Worm (Caenorhabditis elegans) whole organism, young adult: ENCODE measurements around the gene F32D8.3.
A peak's percentile ranks its signal among the peaks of the same experiment; 100 is the strongest.

Experiments used
- B0019.2 ChIP-seq: fragments of 200-800 bp; sonication (Bioruptor generic); conservative IDR thresholded peaks from 2 replicates; pipeline ENCODE4 v1.3.6; 2022; ENCODE audit warnings: missing genetic modification reagents, missing genetic modification characterization, missing compliant biosample characterization
- D2030.7 ChIP-seq: fragments of 200-800 bp; sonication (Bioruptor generic); IDR thresholded peaks from 2 replicates; pipeline ENCODE4 v1.3.6; 2022; ENCODE audit warnings: missing genetic modification reagents, missing genetic modification characterization, missing compliant biosample characterization
- F22D6.2 ChIP-seq: sonication (generic microtip); optimal IDR thresholded peaks from 2 replicates; lab custom pipeline; 2016; ENCODE audit warnings: mild to moderate bottlenecking, missing genetic modification characterization, missing compliant biosample characterization
- F49E8.2 ChIP-seq: sonication (generic microtip); optimal IDR thresholded peaks from 3 replicates; lab custom pipeline; 2017; ENCODE audit warnings: missing genetic modification characterization, mild to moderate bottlenecking, missing compliant biosample characterization, antibody characterized with exemption, moderate library complexity; ENCODE audit not compliant: insufficient read depth
- F57A8.1 ChIP-seq: fragments of 200-800 bp; sonication (Bioruptor generic); optimal IDR thresholded peaks from 2 replicates; lab custom pipeline; 2018; ENCODE audit warnings: mild to moderate bottlenecking, missing genetic modification characterization, moderate library complexity, missing compliant biosample characterization
- F57C9.4 ChIP-seq: sonication (generic microtip); optimal IDR thresholded peaks from 2 replicates; lab custom pipeline; 2017; ENCODE audit warnings: mild to moderate bottlenecking, missing genetic modification characterization, missing compliant biosample characterization
- K12H6.12 ChIP-seq: fragments of 200-800 bp; sonication (Bioruptor generic); optimal IDR thresholded peaks from 2 replicates; lab custom pipeline; 2018; ENCODE audit warnings: mild to moderate bottlenecking, missing genetic modification characterization, missing compliant biosample characterization
- T26A5.8 ChIP-seq: sonication (generic microtip); optimal IDR thresholded peaks from 2 replicates; lab custom pipeline; 2016; ENCODE audit warnings: missing genetic modification characterization, missing compliant biosample characterization
- Y53G8AR.9 ChIP-seq: fragments of 200-800 bp; sonication (Bioruptor generic); conservative IDR thresholded peaks from 2 replicates; pipeline ENCODE4 v1.3.6; 2022; ENCODE audit warnings: missing genetic modification reagents, missing genetic modification characterization, missing compliant biosample characterization
- Y95B8A.8 ChIP-seq: fragments of 200-800 bp; sonication (Bioruptor generic); IDR thresholded peaks from 2 replicates; pipeline ENCODE4 v1.3.6; 2022; ENCODE audit warnings: missing genetic modification reagents, missing genetic modification characterization, missing compliant biosample characterization
- ZK185.1 ChIP-seq: sonication (generic microtip); optimal IDR thresholded peaks from 2 replicates; lab custom pipeline; 2016; ENCODE audit warnings: mild to moderate bottlenecking, missing genetic modification characterization, missing compliant biosample characterization; ENCODE audit not compliant: poor library complexity, severe bottlenecking
- ama-1 ChIP-seq, 3 experiments: fragments of 150-350 bp in 1 of 3; sonication (generic microtip) in 2 of 3; optimal IDR thresholded peaks; 2 replicates each; lab custom pipeline; 2014 to 2018; ENCODE audit warnings: missing biosample characterization in 2 of 3, missing genetic modification characterization in 2 of 3, missing genetic modification reagents in 2 of 3
- bed-1 ChIP-seq: fragments of 200-800 bp; sonication (Bioruptor generic); IDR thresholded peaks from 2 replicates; pipeline ENCODE4 v1.3.6; 2022; ENCODE audit warnings: missing genetic modification reagents, missing genetic modification characterization, missing compliant biosample characterization
- cebp-1 ChIP-seq, 2 experiments: fragments of 200-800 bp in 1 of 2; sonication (Bioruptor generic) in 1 of 2; sonication (generic microtip) in 1 of 2; IDR thresholded peaks in 1 of 2; optimal IDR thresholded peaks in 1 of 2; 2 replicates each; pipeline versions ENCODE4 v1.3.6 to Lab custom; 2017 to 2022; ENCODE audit warnings: missing compliant biosample characterization in 2 of 2, missing genetic modification characterization in 2 of 2, mild to moderate bottlenecking in 1 of 2, missing genetic modification reagents in 1 of 2, moderate library complexity in 1 of 2
- ceh-27 ChIP-seq: fragments of 200-800 bp; sonication (Bioruptor generic); optimal IDR thresholded peaks from 2 replicates; lab custom pipeline; 2018; ENCODE audit warnings: mild to moderate bottlenecking, missing genetic modification characterization, moderate library complexity, missing compliant biosample characterization
- ceh-58 ChIP-seq: fragments of 200-800 bp; sonication (Bioruptor generic); IDR thresholded peaks from 2 replicates; pipeline ENCODE4 v1.3.6; 2022; ENCODE audit warnings: missing genetic modification characterization, missing compliant biosample characterization
- ceh-91 ChIP-seq: fragments of 200-800 bp; sonication (Bioruptor generic); IDR thresholded peaks from 2 replicates; pipeline ENCODE4 v1.3.6; 2022; ENCODE audit warnings: missing genetic modification reagents, missing genetic modification characterization, missing compliant biosample characterization
- die-1 ChIP-seq: sonication (generic microtip); optimal IDR thresholded peaks from 2 replicates; lab custom pipeline; 2016; ENCODE audit warnings: missing genotype, mild to moderate bottlenecking, missing genetic modification characterization, missing compliant biosample characterization
- dpff-1 ChIP-seq: sonication (generic microtip); optimal IDR thresholded peaks from 2 replicates; lab custom pipeline; 2017; ENCODE audit warnings: mild to moderate bottlenecking, missing genetic modification characterization, missing compliant biosample characterization
- egl-44 ChIP-seq: fragments of 200-800 bp; sonication (Bioruptor generic); IDR thresholded peaks from 2 replicates; pipeline ENCODE4 v1.3.6; 2022; ENCODE audit warnings: missing genetic modification reagents, missing genetic modification characterization, missing compliant biosample characterization
- egrh-3 ChIP-seq: fragments of 200-800 bp; sonication (Bioruptor generic); IDR thresholded peaks from 2 replicates; pipeline ENCODE4 v1.3.6; 2022; ENCODE audit warnings: missing genetic modification reagents, missing genetic modification characterization, missing compliant biosample characterization
- ekl-4 ChIP-seq: fragments of 200-800 bp; sonication (Bioruptor generic); IDR thresholded peaks from 2 replicates; pipeline ENCODE4 v1.3.6; 2022; ENCODE audit warnings: missing genetic modification reagents, missing genetic modification characterization, missing compliant biosample characterization
- hlh-12 ChIP-seq: sonication (generic microtip); optimal IDR thresholded peaks from 2 replicates; lab custom pipeline; 2016; ENCODE audit warnings: missing genetic modification characterization, missing compliant biosample characterization
- hmg-20 ChIP-seq: fragments of 200-800 bp; sonication (Bioruptor generic); IDR thresholded peaks from 2 replicates; pipeline ENCODE4 v1.3.6; 2022; ENCODE audit warnings: missing genetic modification reagents, missing genetic modification characterization, missing compliant biosample characterization
- hrde-1 ChIP-seq: sonication (generic microtip); optimal IDR thresholded peaks from 2 replicates; lab custom pipeline; 2016; ENCODE audit warnings: missing genetic modification characterization, mild to moderate bottlenecking, missing compliant biosample characterization, moderate library complexity, missing genotype, missing genetic modification reagents, borderline replicate concordance
- hsf-1 ChIP-seq: fragments of 200-800 bp; sonication (Bioruptor generic); IDR thresholded peaks from 2 replicates; pipeline ENCODE4 v1.3.6; 2022; ENCODE audit warnings: missing genetic modification reagents, missing genetic modification characterization, missing compliant biosample characterization
- let-607 ChIP-seq, 2 experiments: fragments of 200-800 bp in 1 of 2; sonication (Bioruptor generic) in 1 of 2; sonication (generic microtip) in 1 of 2; optimal IDR thresholded peaks; 2 replicates each; lab custom pipeline; 2016 to 2018; ENCODE audit warnings: mild to moderate bottlenecking in 2 of 2, missing compliant biosample characterization in 2 of 2, missing genetic modification characterization in 2 of 2, moderate library complexity in 2 of 2, missing genotype in 1 of 2
- lin-40 ChIP-seq: sonication (generic microtip); optimal IDR thresholded peaks from 2 replicates; lab custom pipeline; 2016; ENCODE audit warnings: missing genetic modification characterization, mild to moderate bottlenecking, missing compliant biosample characterization, missing genotype, missing genetic modification reagents
- lir-1 ChIP-seq: fragments of 200-800 bp; sonication (Bioruptor generic); conservative IDR thresholded peaks from 2 replicates; pipeline ENCODE4 v1.3.6; 2022; ENCODE audit warnings: missing genetic modification reagents, missing genetic modification characterization, missing compliant biosample characterization
- madf-10 ChIP-seq: sonication (generic microtip); optimal IDR thresholded peaks from 2 replicates; lab custom pipeline; 2016; ENCODE audit warnings: mild to moderate bottlenecking, missing genetic modification characterization, missing compliant biosample characterization
- madf-6 ChIP-seq: fragments of 200-800 bp; sonication (Bioruptor generic); IDR thresholded peaks from 2 replicates; pipeline ENCODE4 v1.3.6; 2022; ENCODE audit warnings: missing genetic modification reagents, missing genetic modification characterization, missing compliant biosample characterization
- nfya-1 ChIP-seq: sonication (generic microtip); optimal IDR thresholded peaks from 2 replicates; lab custom pipeline; 2017; ENCODE audit warnings: antibody characterized with exemption, missing compliant biosample characterization, missing genetic modification characterization, borderline replicate concordance; ENCODE audit not compliant: insufficient read depth
- nhr-27 ChIP-seq: fragments of 200-800 bp; sonication (Bioruptor generic); optimal IDR thresholded peaks from 2 replicates; lab custom pipeline; 2018; ENCODE audit warnings: mild to moderate bottlenecking, missing genetic modification characterization, moderate library complexity, missing compliant biosample characterization
- nhr-80 ChIP-seq: sonication (generic microtip); optimal IDR thresholded peaks from 2 replicates; lab custom pipeline; 2016; ENCODE audit warnings: missing genetic modification characterization, missing compliant biosample characterization
- pha-4 ChIP-seq: fragments of 150-350 bp; sonication (generic microtip); optimal IDR thresholded peaks from 2 replicates; lab custom pipeline; 2014; ENCODE audit warnings: missing biosample characterization, missing genetic modification reagents, missing genetic modification characterization
- rec-8 ChIP-seq, 2 experiments: sonication (generic microtip); optimal IDR thresholded peaks; 2 replicates each; lab custom pipeline; 2016; ENCODE audit warnings: mild to moderate bottlenecking in 2 of 2, missing genetic modification characterization in 2 of 2, missing genetic modification reagents in 2 of 2, missing genotype in 2 of 2, missing biosample characterization in 1 of 2, missing compliant biosample characterization in 1 of 2, moderate library complexity in 1 of 2
- repo-1 ChIP-seq: sonication (generic microtip); optimal IDR thresholded peaks from 2 replicates; lab custom pipeline; 2017; ENCODE audit warnings: mild to moderate bottlenecking, missing genetic modification characterization, missing compliant biosample characterization
- sdz-38 ChIP-seq: sonication (generic microtip); optimal IDR thresholded peaks from 2 replicates; lab custom pipeline; 2016; ENCODE audit warnings: missing genotype, missing genetic modification characterization, missing compliant biosample characterization
- sea-2 ChIP-seq: fragments of 200-800 bp; sonication (Bioruptor generic); IDR thresholded peaks from 2 replicates; pipeline ENCODE4 v1.3.6; 2022; ENCODE audit warnings: missing genetic modification characterization, missing compliant biosample characterization
- snpc-3.4 ChIP-seq: sonication (generic microtip); optimal IDR thresholded peaks from 2 replicates; lab custom pipeline; 2017; ENCODE audit warnings: missing genetic modification characterization, mild to moderate bottlenecking, missing compliant biosample characterization, antibody characterized with exemption, moderate library complexity, missing genotype, missing genetic modification reagents
- somi-1 ChIP-seq: fragments of 200-800 bp; sonication (Bioruptor generic); optimal IDR thresholded peaks from 2 replicates; lab custom pipeline; 2018; ENCODE audit warnings: mild to moderate bottlenecking, missing genetic modification characterization, missing compliant biosample characterization
- tbx-9 ChIP-seq: sonication (generic microtip); optimal IDR thresholded peaks from 2 replicates; lab custom pipeline; 2016; ENCODE audit warnings: borderline replicate concordance, missing genetic modification characterization, inconsistent platforms, missing compliant biosample characterization
- xnd-1 ChIP-seq: sonication (generic microtip); optimal IDR thresholded peaks from 2 replicates; lab custom pipeline; 2016; ENCODE audit warnings: missing genotype, missing genetic modification reagents, missing genetic modification characterization, missing compliant biosample characterization
- ztf-22 ChIP-seq: fragments of 200-800 bp; sonication (Bioruptor generic); optimal IDR thresholded peaks from 2 replicates; lab custom pipeline; 2018; ENCODE audit warnings: mild to moderate bottlenecking, missing genetic modification characterization, moderate library complexity, missing compliant biosample characterization
- ztf-26 ChIP-seq: sonication (generic microtip); optimal IDR thresholded peaks from 2 replicates; lab custom pipeline; 2017; ENCODE audit warnings: missing genetic modification characterization, missing compliant biosample characterization
- ztf-6 ChIP-seq: fragments of 200-800 bp; sonication (Bioruptor generic); IDR thresholded peaks from 2 replicates; pipeline ENCODE4 v1.3.6; 2022; ENCODE audit warnings: missing genetic modification reagents, missing genetic modification characterization, missing compliant biosample characterization

F32D8.3 gene

DNA sequence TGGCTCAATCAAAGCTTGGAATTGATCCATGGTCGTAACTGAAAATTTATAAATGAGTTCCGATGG is 10.3 kb downstream of the F32D8.3 start, which contains the start of gene sec-61.G:
Gene sec-61.G, minus strand, starts transcription at position 38 of the 66 bp plus-strand sequence.
- TF ChIP-seq ceh-58 (no peak), die-1 (tag; lab: Kevin White, UChicago) (no peak), sea-2 (no peak), madf-10 (no peak), egrh-3 (GFP tag; lab: Robert Waterston, UW) (no peak), ceh-91 (GFP tag; lab: Robert Waterston, UW) (no peak), tbx-9 (tag; lab: Kevin White, UChicago) (no peak)

DNA sequence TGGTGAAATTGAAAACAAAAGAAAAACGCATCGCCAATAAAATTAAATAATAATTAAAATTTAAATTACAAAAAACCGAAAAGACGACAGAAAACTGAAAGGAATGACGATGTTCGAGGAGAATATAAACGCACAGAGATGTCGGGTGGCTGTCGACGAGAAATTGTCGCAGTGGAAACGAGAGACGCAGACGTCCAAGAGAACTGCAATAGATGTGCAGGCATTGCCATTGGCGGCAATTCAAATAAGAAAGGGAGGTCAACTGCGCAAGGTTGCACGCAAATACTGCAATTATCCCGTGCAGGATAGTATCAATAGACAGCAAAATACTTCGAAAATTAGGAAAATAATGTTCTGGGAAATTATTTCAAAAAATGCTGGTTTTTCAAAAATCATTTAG is 10.5 kb downstream of the F32D8.3 start:
- peak; percentile 95 for TF ChIP-seq D2030.7 (GFP tag; lab: Robert Waterston, UW)
- peak; percentile 38 for TF ChIP-seq T26A5.8
- TF ChIP-seq madf-6 (GFP tag; lab: Robert Waterston, UW) = peak; percentile 94
- peak; percentile 91 for TF ChIP-seq F22D6.2
- peak; percentile 96 for TF ChIP-seq Y95B8A.8 (GFP tag; lab: Robert Waterston, UW)
- no peak for TF ChIP-seq hlh-12 (tag; lab: Kevin White, UChicago)
- TF ChIP-seq let-607 (tag; optimal IDR thresholded peaks at IDR 0.05; lab: Kevin White, UChicago) = peak; percentile 100
- no peak for TF ChIP-seq F57A8.1 (GFP tag; lab: Kevin White, UChicago)
- peak; percentile 40 for TF ChIP-seq die-1 (tag; lab: Kevin White, UChicago)
- TF ChIP-seq hmg-20 (GFP tag; lab: Robert Waterston, UW) = peak; percentile 94
- TF ChIP-seq somi-1 = peak; percentile 95
- TF ChIP-seq K12H6.12 (tag; lab: Kevin White, UChicago) = peak; percentile 97
- peak; percentile 84 for TF ChIP-seq dpff-1 (tag; lab: Kevin White, UChicago)
- peak; percentile 82 for TF ChIP-seq F57C9.4 (tag; lab: Kevin White, UChicago)
- TF ChIP-seq F49E8.2 = peak; percentile 95
- TF ChIP-seq ceh-27 (GFP tag; lab: Kevin White, UChicago) = peak; percentile 98
- peak; percentile 97 for TF ChIP-seq ZK185.1
- peak; percentile 91 for TF ChIP-seq ztf-6 (GFP tag; lab: Robert Waterston, UW)
- peak; percentile 92 for TF ChIP-seq snpc-3.4 (tag; lab: Kevin White, UChicago)
- TF ChIP-seq lin-40 (tag; lab: Kevin White, UChicago) = peak; percentile 98
- TF ChIP-seq ztf-22 = peak; percentile 98
- TF ChIP-seq bed-1 (GFP tag; lab: Robert Waterston, UW) = peak; percentile 95
- TF ChIP-seq sea-2 = 0 out of 2 replicates have a peak, but pooled peaks have one; percentile 42
- peak; percentile 90 for TF ChIP-seq hsf-1 (GFP tag; lab: Robert Waterston, UW)
- no peak for TF ChIP-seq sdz-38
- TF ChIP-seq cebp-1 (GFP tag; IDR thresholded peaks at IDR 0.05; lab: Robert Waterston, UW) = peak; percentile 72; the same call in 1 of the 2 replicates
- TF ChIP-seq cebp-1 (tag; optimal IDR thresholded peaks at IDR 0.05; lab: Kevin White, UChicago) = peak; percentile 93
- peak; percentile 88 for TF ChIP-seq hrde-1 (tag; lab: Kevin White, UChicago)
- peak; percentile 97 for TF ChIP-seq ekl-4 (GFP tag; lab: Robert Waterston, UW)
- TF ChIP-seq nhr-27 = peak; percentile 70
- no peak for TF ChIP-seq tbx-9 (tag; lab: Kevin White, UChicago)
- no peak for TF ChIP-seq nfya-1 (tag; lab: Kevin White, UChicago)
- TF ChIP-seq repo-1 (tag; lab: Kevin White, UChicago) = peak; percentile 93
- peak; percentile 99 for TF ChIP-seq nhr-80 (tag; lab: Kevin White, UChicago)
- peak; percentile 70; the same call in 1 of the 2 replicates for TF ChIP-seq egl-44 (GFP tag; lab: Robert Waterston, UW)
- peak; percentile 99 for TF ChIP-seq pha-4 (tag; lab: Kevin White, UChicago)
- peak; percentile 87 for TF ChIP-seq B0019.2 (GFP tag; lab: Robert Waterston, UW)
- TF ChIP-seq Y53G8AR.9 (GFP tag; lab: Robert Waterston, UW) = peak; percentile 98
- TF ChIP-seq lir-1 (GFP tag; lab: Robert Waterston, UW) = peak; percentile 90
- peak; percentile 55 for TF ChIP-seq ama-1 (optimal IDR thresholded peaks at IDR 0.05; lab: Kevin White, UChicago)
- TF ChIP-seq ama-1 (GFP tag; optimal IDR thresholded peaks at IDR 0.05; lab: Kevin White, UChicago) = peak in 1 of 2 experiments; percentile 69
- TF ChIP-seq rec-8 (tag; optimal IDR thresholded peaks at IDR 0.05; lab: Kevin White, UChicago) = peak; percentile 73 to 77
- peak; percentile 94 for TF ChIP-seq ztf-26
- TF ChIP-seq xnd-1 (tag; lab: Kevin White, UChicago) = peak; percentile 78
